Worm (Caenorhabditis elegans) whole organism, L4 larva: Measurements from ENCODE around the gene kdp-1.

Experiments
- F10B5.3 ChIP-seq: sonication (generic microtip); optimal IDR thresholded peaks from 2 replicates; lab custom pipeline; 2016; ENCODE audit warnings: mild to moderate bottlenecking, missing genetic modification characterization, missing compliant biosample characterization
- F37D6.2 ChIP-seq: sonication (generic microtip); optimal IDR thresholded peaks from 2 replicates; lab custom pipeline; 2016; ENCODE audit warnings: mild to moderate bottlenecking, missing genetic modification characterization, missing compliant biosample characterization
- F44E2.7 ChIP-seq: fragments of 200-800 bp; sonication (Bioruptor generic); IDR thresholded peaks from 2 replicates; pipeline ENCODE4 v2.1.2; 2022; ENCODE audit warnings: missing genetic modification characterization, missing compliant biosample characterization
- T26A8.4 ChIP-seq: fragments of 200-800 bp; sonication (Bioruptor generic); IDR thresholded peaks from 2 replicates; pipeline ENCODE4 v1.3.6; 2022; ENCODE audit warnings: missing genetic modification characterization, missing compliant biosample characterization
- Y75B8A.6 ChIP-seq: fragments of 200-800 bp; sonication (Bioruptor generic); IDR thresholded peaks from 2 replicates; pipeline ENCODE4 v1.3.6; 2022; ENCODE audit warnings: missing genetic modification reagents, missing genetic modification characterization, missing compliant biosample characterization
- ZK546.5 ChIP-seq, 2 experiments: sonication (generic microtip); optimal IDR thresholded peaks; 2 replicates each; lab custom pipeline; 2017; ENCODE audit warnings: missing biosample characterization in 2 of 2, missing genetic modification characterization in 2 of 2
- ceh-20 ChIP-seq: fragments of 200-800 bp; sonication (Bioruptor generic); IDR thresholded peaks from 2 replicates; pipeline ENCODE4 v1.3.6; 2022; ENCODE audit warnings: missing genetic modification reagents, missing genetic modification characterization, missing compliant biosample characterization
- ceh-44 ChIP-seq: fragments of 200-800 bp; sonication (Bioruptor generic); IDR thresholded peaks from 2 replicates; pipeline ENCODE4 v1.3.6; 2022; ENCODE audit warnings: missing genetic modification reagents, missing genetic modification characterization, missing compliant biosample characterization
- ceh-62 ChIP-seq: sonication (generic microtip); optimal IDR thresholded peaks from 2 replicates; lab custom pipeline; 2017; ENCODE audit warnings: missing biosample characterization, missing genetic modification characterization
- ces-1 ChIP-seq: fragments of 150-350 bp; sonication (generic microtip); optimal IDR thresholded peaks from 4 replicates; lab custom pipeline; 2014; ENCODE audit warnings: missing biosample characterization, missing genetic modification reagents, missing genetic modification characterization
- ctbp-1 ChIP-seq: fragments of 200-800 bp; sonication (Bioruptor generic); IDR thresholded peaks from 2 replicates; pipeline ENCODE4 v1.3.6; 2022; ENCODE audit warnings: missing genetic modification reagents, missing genetic modification characterization, missing compliant biosample characterization
- daf-16 ChIP-seq, 3 experiments: sonication (generic microtip); optimal IDR thresholded peaks; 2 replicates each; lab custom pipeline; 2016 to 2017; ENCODE audit warnings: missing genetic modification characterization in 3 of 3, missing genetic modification reagents in 3 of 3, mild to moderate bottlenecking in 2 of 3, missing compliant biosample characterization in 2 of 3, missing biosample characterization in 1 of 3, moderate library complexity in 1 of 3
- dve-1 ChIP-seq: sonication (generic microtip); optimal IDR thresholded peaks from 2 replicates; lab custom pipeline; 2017; ENCODE audit warnings: antibody characterized with exemption, mild to moderate bottlenecking, missing genetic modification characterization, missing compliant biosample characterization; ENCODE audit not compliant: insufficient read depth
- egl-27 ChIP-seq: sonication (generic microtip); optimal IDR thresholded peaks from 3 replicates; lab custom pipeline; 2017; ENCODE audit warnings: missing biosample characterization, missing genetic modification reagents, missing genetic modification characterization
- fkh-10 ChIP-seq: fragments of 150-350 bp; optimal IDR thresholded peaks from 2 replicates; lab custom pipeline; 2014; ENCODE audit warnings: missing biosample characterization, missing genetic modification reagents, missing genetic modification characterization
- gei-8 ChIP-seq: fragments of 200-800 bp; sonication (Bioruptor generic); optimal IDR thresholded peaks from 2 replicates; lab custom pipeline; 2018; ENCODE audit warnings: mild to moderate bottlenecking, missing genetic modification characterization, missing compliant biosample characterization
- hif-1 ChIP-seq, 2 experiments: sonication (generic microtip); optimal IDR thresholded peaks; 2 replicates each; lab custom pipeline; 2016 to 2017; ENCODE audit warnings: missing compliant biosample characterization in 2 of 2, missing genetic modification characterization in 2 of 2, missing genetic modification reagents in 2 of 2, missing genotype in 2 of 2, mild to moderate bottlenecking in 1 of 2
- hlh-11 ChIP-seq: fragments of 200-800 bp; sonication (Bioruptor generic); optimal IDR thresholded peaks from 2 replicates; lab custom pipeline; 2018; ENCODE audit warnings: mild to moderate bottlenecking, missing genetic modification characterization, missing compliant biosample characterization
- hlh-30 ChIP-seq: sonication (generic microtip); optimal IDR thresholded peaks from 2 replicates; lab custom pipeline; 2017; ENCODE audit warnings: antibody characterized with exemption, mild to moderate bottlenecking, missing genetic modification characterization, missing compliant biosample characterization; ENCODE audit not compliant: insufficient read depth
- hmg-1.1 ChIP-seq: fragments of 200-800 bp; sonication (Bioruptor generic); IDR thresholded peaks from 2 replicates; pipeline ENCODE4 v1.3.6; 2022; ENCODE audit warnings: missing genetic modification reagents, missing genetic modification characterization, missing compliant biosample characterization
- jun-1 ChIP-seq: fragments of 150-350 bp; optimal IDR thresholded peaks from 2 replicates; lab custom pipeline; 2014; ENCODE audit warnings: missing biosample characterization, missing genetic modification reagents, missing genetic modification characterization
- lin-13 ChIP-seq: fragments of 150-350 bp; optimal IDR thresholded peaks from 2 replicates; lab custom pipeline; 2014; ENCODE audit warnings: missing biosample characterization, missing genetic modification reagents, missing genetic modification characterization
- lin-15B ChIP-seq: fragments of 150-350 bp; sonication (generic microtip); optimal IDR thresholded peaks from 3 replicates; lab custom pipeline; 2014; ENCODE audit warnings: missing biosample characterization, missing genetic modification characterization
- lin-38 ChIP-seq: fragments of 200-800 bp; sonication (Bioruptor generic); IDR thresholded peaks from 2 replicates; pipeline ENCODE4 v1.3.6; 2022; ENCODE audit warnings: missing genetic modification reagents, missing genetic modification characterization, missing compliant biosample characterization
- madf-9 ChIP-seq: fragments of 200-800 bp; sonication (Bioruptor generic); conservative IDR thresholded peaks from 2 replicates; pipeline ENCODE4 v1.3.6; 2022; ENCODE audit warnings: missing genetic modification reagents, missing genetic modification characterization, missing compliant biosample characterization
- mdl-1 ChIP-seq, 2 experiments: fragments of 150-350 bp in 1 of 2; sonication (generic microtip) in 1 of 2; optimal IDR thresholded peaks; 2 replicates each; lab custom pipeline; 2014 to 2017; ENCODE audit warnings: missing biosample characterization in 2 of 2, missing genetic modification characterization in 2 of 2
- mdt-29 ChIP-seq: fragments of 200-800 bp; sonication (Bioruptor generic); IDR thresholded peaks from 2 replicates; pipeline ENCODE4 v1.3.6; 2022; ENCODE audit warnings: missing genetic modification reagents, missing genetic modification characterization, missing compliant biosample characterization
- mep-1 ChIP-seq: fragments of 150-350 bp; sonication (generic microtip); optimal IDR thresholded peaks from 3 replicates; lab custom pipeline; 2014; ENCODE audit warnings: missing biosample characterization, missing genetic modification characterization
- mxl-2 ChIP-seq: fragments of 200-800 bp; sonication (Bioruptor generic); conservative IDR thresholded peaks from 2 replicates; pipeline ENCODE4 v1.3.6; 2022; ENCODE audit warnings: missing genetic modification reagents, missing genetic modification characterization, missing compliant biosample characterization
- mxl-3 ChIP-seq: fragments of 200-800 bp; sonication (Bioruptor generic); optimal IDR thresholded peaks from 2 replicates; lab custom pipeline; 2018; ENCODE audit warnings: mild to moderate bottlenecking, missing genetic modification characterization, missing compliant biosample characterization
- nhr-10 ChIP-seq: fragments of 150-350 bp; optimal IDR thresholded peaks from 2 replicates; lab custom pipeline; 2014; ENCODE audit warnings: missing biosample characterization, missing genetic modification characterization
- nhr-111 ChIP-seq: fragments of 200-800 bp; sonication (Bioruptor generic); optimal IDR thresholded peaks from 2 replicates; lab custom pipeline; 2018; ENCODE audit warnings: mild to moderate bottlenecking, missing genetic modification characterization, missing compliant biosample characterization
- nhr-25 ChIP-seq: sonication (generic microtip); optimal IDR thresholded peaks from 2 replicates; lab custom pipeline; 2017; ENCODE audit warnings: missing genetic modification characterization, mild to moderate bottlenecking, missing compliant biosample characterization, antibody characterized with exemption, moderate library complexity, borderline replicate concordance; ENCODE audit not compliant: insufficient read depth
- nhr-42 ChIP-seq: fragments of 200-800 bp; sonication (Bioruptor generic); IDR thresholded peaks from 2 replicates; pipeline ENCODE4 v1.3.6; 2022; ENCODE audit warnings: missing genetic modification characterization, missing compliant biosample characterization
- nhr-48 ChIP-seq: sonication (generic microtip); optimal IDR thresholded peaks from 2 replicates; lab custom pipeline; 2016; ENCODE audit warnings: mild to moderate bottlenecking, missing genetic modification characterization, missing compliant biosample characterization
- nhr-6 ChIP-seq: fragments of 150-350 bp; optimal IDR thresholded peaks from 2 replicates; lab custom pipeline; 2014; ENCODE audit warnings: missing biosample characterization, missing genetic modification characterization
- rbr-2 ChIP-seq: sonication (generic microtip); optimal IDR thresholded peaks from 2 replicates; lab custom pipeline; 2016; ENCODE audit warnings: missing genotype, missing genetic modification characterization, missing compliant biosample characterization
- saeg-2 ChIP-seq: fragments of 200-800 bp; sonication (Bioruptor generic); IDR thresholded peaks from 2 replicates; pipeline ENCODE4 v1.3.6; 2022; ENCODE audit warnings: missing genetic modification reagents, missing genetic modification characterization, missing compliant biosample characterization
- snpc-1.2 ChIP-seq: fragments of 200-800 bp; sonication (Bioruptor generic); IDR thresholded peaks from 2 replicates; pipeline ENCODE4 v1.3.6; 2022; ENCODE audit warnings: missing genetic modification reagents, missing genetic modification characterization, missing compliant biosample characterization
- snpc-4 ChIP-seq: fragments of 150-350 bp; optimal IDR thresholded peaks from 2 replicates; lab custom pipeline; 2014; ENCODE audit warnings: missing biosample characterization, missing genetic modification characterization
- spr-1 ChIP-seq: sonication (generic microtip); optimal IDR thresholded peaks from 2 replicates; lab custom pipeline; 2016; ENCODE audit warnings: mild to moderate bottlenecking, missing genetic modification characterization, missing compliant biosample characterization
- tag-97 ChIP-seq: fragments of 200-800 bp; sonication (Bioruptor generic); IDR thresholded peaks from 2 replicates; pipeline ENCODE4 v1.3.6; 2022; ENCODE audit warnings: missing genetic modification characterization, missing compliant biosample characterization
- unc-130 ChIP-seq: sonication (generic microtip); optimal IDR thresholded peaks from 2 replicates; lab custom pipeline; 2016; ENCODE audit warnings: missing genetic modification reagents, missing genetic modification characterization, missing compliant biosample characterization
- unc-62 ChIP-seq, 3 experiments: fragments of 150-350 bp in 1 of 3; sonication (generic microtip); optimal IDR thresholded peaks in 2 of 3; peaks in 1 of 3; 1 replicate in 1 of 3; 2 replicates in 2 of 3; lab custom pipeline; 2014 to 2017; ENCODE audit warnings: missing biosample characterization in 3 of 3, missing genetic modification characterization in 3 of 3, missing genetic modification reagents in 3 of 3, missing genotype in 1 of 3
- zip-11 ChIP-seq: fragments of 200-800 bp; sonication (Bioruptor generic); IDR thresholded peaks from 2 replicates; pipeline ENCODE4 v1.3.6; 2022; ENCODE audit warnings: missing genetic modification characterization, missing compliant biosample characterization
- ztf-7 ChIP-seq: fragments of 150-350 bp; optimal IDR thresholded peaks from 2 replicates; lab custom pipeline; 2014; ENCODE audit warnings: missing biosample characterization, missing genetic modification characterization

Gene kdp-1

DNA sequence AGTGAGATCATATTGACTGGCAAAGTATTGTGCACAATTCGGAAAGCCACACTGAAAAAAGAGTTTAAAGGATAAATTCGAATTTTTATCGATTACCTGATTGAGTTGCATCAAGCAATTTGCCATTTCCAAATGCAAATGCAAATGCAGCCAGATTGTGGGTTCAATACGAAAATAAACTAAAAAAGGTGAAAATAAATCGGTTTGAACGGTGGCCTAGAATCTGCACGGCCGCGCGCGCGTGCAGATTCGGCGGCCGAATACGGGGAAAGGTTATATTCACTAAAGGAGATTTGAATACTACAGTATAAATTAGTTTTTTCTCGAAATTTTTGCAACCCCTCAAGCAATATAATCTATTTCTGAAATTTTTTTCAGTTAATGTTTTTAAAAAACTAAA is 10.7 kb upstream of the kdp-1 start, which contains the start of gene Y67H2A.10 (continued):
- TF ChIP-seq tag-97 (no peak), F44E2.7 (GFP tag; lab: Robert Waterston, UW) (no peak), spr-1 (no peak), dve-1 (tag; lab: Kevin White, UChicago) (peak; percentile 8), nhr-111 (no peak), gei-8 (GFP tag; lab: Kevin White, UChicago) (no peak)
- TF ChIP-seq, all 104 proteins: peak for 8

DNA sequence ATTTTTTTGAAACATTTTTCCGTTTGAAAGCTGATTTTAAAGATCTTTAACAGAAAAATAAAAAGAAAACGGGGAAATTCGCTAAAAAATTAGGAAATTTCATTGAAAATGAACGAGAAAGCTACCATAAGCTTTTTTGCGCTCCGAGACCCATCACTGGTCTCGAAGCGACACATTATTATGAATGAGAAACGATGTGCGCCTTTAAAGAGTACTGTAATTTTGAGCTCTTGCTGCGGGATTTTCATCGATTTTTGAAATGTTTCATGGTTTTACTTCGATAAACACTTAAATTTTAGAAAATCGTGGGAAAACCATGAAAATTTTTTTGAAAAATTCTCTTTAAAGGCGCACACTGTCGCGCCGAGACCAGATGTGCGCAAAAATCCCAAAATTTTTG is 9.7 kb upstream of the kdp-1 start:
- TF ChIP-seq snpc-1.2 (GFP tag; lab: Robert Waterston, UW) (0 out of 2 replicates have a peak, but pooled peaks have one; percentile 7), lin-15B (tag; lab: Kevin White, UChicago) (no peak)

DNA sequence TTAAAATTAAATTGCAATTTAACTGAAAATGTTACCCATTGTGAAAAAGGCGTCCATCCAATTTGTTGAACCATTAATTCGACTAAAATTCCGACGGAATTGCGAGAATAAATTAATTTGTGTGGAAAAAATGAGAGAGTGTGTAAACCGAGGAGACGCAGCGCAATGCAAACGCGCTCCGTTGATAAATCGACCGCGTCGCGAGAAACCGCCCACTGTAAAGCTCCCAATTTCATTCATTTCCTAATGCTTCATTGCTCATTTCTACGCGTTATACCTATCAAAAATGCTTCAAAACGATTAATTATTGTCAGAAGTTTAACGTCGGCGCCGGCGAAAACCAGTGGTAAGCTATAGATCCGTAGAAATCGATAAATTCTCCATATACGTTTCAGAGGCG is 2.2 kb upstream of the kdp-1 start, which contains the start of the genes Y67H2A.2 and micu-1:
Gene Y67H2A.2, minus strand, starts transcription at position 74 of the 400 bp plus-strand sequence.
Gene micu-1, plus strand, starts transcription at position 181 of the 400 bp plus-strand sequence.
- TF ChIP-seq ceh-62 (no peak), nhr-10 (tag; lab: Kevin White, UChicago) (no peak), nhr-6 (peak; percentile 7), F37D6.2 (peak; percentile 5), ces-1 (GFP tag; lab: Kevin White, UChicago) (peak; percentile 24), hif-1 (tag; optimal IDR thresholded peaks at IDR 0.05; lab: Kevin White, UChicago) (peak in 1 of 2 experiments; percentile 29), hlh-30 (tag; lab: Kevin White, UChicago) (peak; percentile 45), nhr-25 (tag; lab: Kevin White, UChicago) (no peak), Y75B8A.6 (GFP tag; lab: Robert Waterston, UW) (no peak), zip-11 (no peak), mdt-29 (GFP tag; lab: Robert Waterston, UW) (no peak), snpc-4 (tag; lab: Kevin White, UChicago) (no peak), ceh-44 (0 out of 2 replicates have a peak, but pooled peaks have one; percentile 42), nhr-42 (GFP tag; lab: Robert Waterston, UW) (no peak), mep-1 (tag; lab: Kevin White, UChicago) (peak; percentile 57), lin-13 (GFP tag; lab: Kevin White, UChicago) (peak; percentile 0), unc-62 (GFP tag; optimal IDR thresholded peaks at IDR 0.05 in 1 of 2; lab: Kevin White, UChicago) (no peak), unc-62 (tag; optimal IDR thresholded peaks at IDR 0.05; lab: Kevin White, UChicago) (no peak), daf-16 (GFP tag; optimal IDR thresholded peaks at IDR 0.05; lab: Kevin White, UChicago) (no peak), daf-16 (tag; optimal IDR thresholded peaks at IDR 0.05; lab: Kevin White, UChicago) (peak; percentile 20), jun-1 (no peak), ctbp-1 (GFP tag; lab: Robert Waterston, UW) (0 out of 2 replicates have a peak, but pooled peaks have one; percentile 42), egl-27 (tag; lab: Kevin White, UChicago) (no peak), mdl-1 (tag; optimal IDR thresholded peaks at IDR 0.05; lab: Kevin White, UChicago) (no peak), F10B5.3 (tag; lab: Kevin White, UChicago) (no peak), ZK546.5 (tag; optimal IDR thresholded peaks at IDR 0.05; lab: Kevin White, UChicago) (no peak), saeg-2 (GFP tag; lab: Robert Waterston, UW) (no peak), fkh-10 (GFP tag; lab: Kevin White, UChicago) (peak; percentile 62), mxl-3 (GFP tag; lab: Kevin White, UChicago) (peak; percentile 38), T26A8.4 (no peak), ceh-20 (0 out of 2 replicates have a peak, but pooled peaks have one; percentile 34), hlh-11 (tag; lab: Kevin White, UChicago) (peak; percentile 49), hmg-1.1 (GFP tag; lab: Robert Waterston, UW) (peak; percentile 70), unc-130 (GFP tag; lab: Kevin White, UChicago) (peak; percentile 11), rbr-2 (peak; percentile 60), mxl-2 (GFP tag; lab: Robert Waterston, UW) (no peak), madf-9 (GFP tag; lab: Robert Waterston, UW) (no peak), nhr-48 (tag; lab: Kevin White, UChicago) (peak; percentile 16), ztf-7 (tag; lab: Kevin White, UChicago) (peak; percentile 85), lin-38 (GFP tag; lab: Robert Waterston, UW) (peak; percentile 99)
